Worm (Caenorhabditis elegans): ENCODE measurements around the gene nuo-4.

Gene nuo-4

DNA sequence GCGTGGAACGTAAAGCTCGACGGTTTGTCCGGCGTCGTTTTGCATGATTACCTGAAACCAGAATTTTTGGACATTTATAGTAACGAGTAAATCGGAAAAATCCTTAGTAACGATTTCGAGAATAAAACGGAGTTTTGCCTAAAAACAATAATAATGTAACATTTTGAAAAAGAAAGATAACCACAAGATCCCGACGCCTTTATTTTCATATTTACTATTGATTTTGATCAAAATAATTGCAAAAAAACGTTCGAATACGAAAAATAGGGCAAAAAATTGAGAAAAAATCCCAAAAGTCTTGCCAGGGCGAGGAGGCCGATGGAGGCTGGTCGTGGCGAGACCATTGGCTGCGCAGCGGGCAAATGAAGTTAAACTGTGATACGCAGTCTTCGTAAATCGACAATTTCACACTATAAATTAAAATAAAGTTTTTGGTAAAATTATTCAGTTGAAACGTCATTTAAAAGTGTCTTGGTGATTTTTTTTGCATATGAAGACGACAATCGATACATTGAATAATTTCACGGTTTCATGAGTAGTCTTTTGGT lies 31.0 kb upstream of the nuo-4 start, which contains the start of gene rps-21 (continued):
- TF ChIP-seq snpc-1.1 (tag; optimal IDR thresholded peaks at IDR 0.05; ENCODE audit: insufficient read depth) (no peak), dpl-1 (GFP tag; optimal IDR thresholded peaks at IDR 0.05) (peak; percentile 51), egrh-3 (GFP tag; IDR thresholded peaks at IDR 0.05) (no peak), aptf-2 (GFP tag; conservative IDR thresholded peaks at IDR 0.05) (no peak), rpc-1 (optimal IDR thresholded peaks at IDR 0.05) (no peak), rpc-1 (tag; optimal IDR thresholded peaks at IDR 0.05) (no peak), sptf-2 (GFP tag; optimal IDR thresholded peaks at IDR 0.05) (no peak), D2030.7 (GFP tag; IDR thresholded peaks at IDR 0.05) (0 out of 2 replicates have a peak, but pooled peaks have one; percentile 25), gei-17 (GFP tag; optimal IDR thresholded peaks at IDR 0.05) (no peak), B0336.3 (GFP tag; IDR thresholded peaks at IDR 0.05) (no peak), F23B12.7 (tag; optimal IDR thresholded peaks at IDR 0.05; ENCODE audit: insufficient read depth) (peak; percentile 88), F49E8.2 (tag; optimal IDR thresholded peaks at IDR 0.05; ENCODE audit: insufficient read depth) (no peak), repo-1 (tag; optimal IDR thresholded peaks at IDR 0.05) (no peak), mel-28 (tag; optimal IDR thresholded peaks at IDR 0.05; ENCODE audit: borderline replicate concordance) (no peak), ceh-79 (tag; optimal IDR thresholded peaks at IDR 0.05) (no peak), athp-1 (tag; optimal IDR thresholded peaks at IDR 0.05) (no peak), nhr-179 (tag; optimal IDR thresholded peaks at IDR 0.05) (no peak), snpc-3.4 (tag; optimal IDR thresholded peaks at IDR 0.05) (peak; percentile 47), K12H6.12 (tag; optimal IDR thresholded peaks at IDR 0.05) (peak; percentile 21), nhr-80 (tag; optimal IDR thresholded peaks at IDR 0.05) (peak; percentile 42), madf-10 (tag; optimal IDR thresholded peaks at IDR 0.05) (peak; percentile 22), B0035.1 (tag; optimal IDR thresholded peaks at IDR 0.05) (no peak), nfya-2 (GFP tag; IDR thresholded peaks at IDR 0.05) (no peak), C06A6.2 (GFP tag; conservative IDR thresholded peaks at IDR 0.05) (no peak), B0019.2 (GFP tag; conservative IDR thresholded peaks at IDR 0.05) (0 out of 2 replicates have a peak, but pooled peaks have one; percentile 47), unc-62 (GFP tag; optimal IDR thresholded peaks at IDR 0.05) (no peak), sea-2 (GFP tag; IDR thresholded peaks at IDR 0.05) (no peak), tbp1 (GFP tag; optimal IDR thresholded peaks at IDR 0.05) (peak; percentile 47), ztf-18 (tag; optimal IDR thresholded peaks at IDR 0.05) (peak; percentile 53), lag-1 (GFP tag; IDR thresholded peaks at IDR 0.05) (no peak), pha-4 (tag; optimal IDR thresholded peaks at IDR 0.05) (no peak), zfh-2 (GFP tag; conservative IDR thresholded peaks at IDR 0.05) (no peak), nfyb-1 (GFP tag; IDR thresholded peaks at IDR 0.05) (peak; percentile 30; the same call in 1 of the 2 replicates), dox-1 (GFP tag; IDR thresholded peaks at IDR 0.05) (peak; percentile 49; the same call in 1 of the 2 replicates), rcor-1 (GFP tag; IDR thresholded peaks at IDR 0.05) (no peak), mes-4 (tag; optimal IDR thresholded peaks at IDR 0.05) (no peak), hmg-20 (GFP tag; IDR thresholded peaks at IDR 0.05) (no peak), B0261.1 (tag; optimal IDR thresholded peaks at IDR 0.05) (no peak), F22D6.2 (tag; optimal IDR thresholded peaks at IDR 0.05) (no peak), lsl-1 (GFP tag; optimal IDR thresholded peaks at IDR 0.05) (peak; percentile 21), mcd-1 (GFP tag; IDR thresholded peaks at IDR 0.05) (peak; percentile 77), snpc-1.3 (tag; optimal IDR thresholded peaks at IDR 0.05; ENCODE audit: insufficient read depth) (peak; percentile 26), pbrm-1 (GFP tag; IDR thresholded peaks at IDR 0.05) (peak; percentile 77), somi-1 (GFP tag; optimal IDR thresholded peaks at IDR 0.05) (no peak), ekl-4 (GFP tag; IDR thresholded peaks at IDR 0.05) (0 out of 2 replicates have a peak, but pooled peaks have one; percentile 23), Y53G8AR.9 (GFP tag; conservative IDR thresholded peaks at IDR 0.05) (0 out of 2 replicates have a peak, but pooled peaks have one; percentile 14), dpff-1 (tag; optimal IDR thresholded peaks at IDR 0.05) (no peak), lin-54 (GFP tag; optimal IDR thresholded peaks at IDR 0.05) (peak; percentile 67)

Measured in whole organism, young adult.